Worm (Caenorhabditis elegans): ENCODE measurements around the gene C16C8.8.
"Not testable (repeated sequence)": the region's sequence is repeated elsewhere in the genome, so short reads cannot be mapped to it uniquely, and the experiment has no call there.

C16C8.8 gene

DNA sequence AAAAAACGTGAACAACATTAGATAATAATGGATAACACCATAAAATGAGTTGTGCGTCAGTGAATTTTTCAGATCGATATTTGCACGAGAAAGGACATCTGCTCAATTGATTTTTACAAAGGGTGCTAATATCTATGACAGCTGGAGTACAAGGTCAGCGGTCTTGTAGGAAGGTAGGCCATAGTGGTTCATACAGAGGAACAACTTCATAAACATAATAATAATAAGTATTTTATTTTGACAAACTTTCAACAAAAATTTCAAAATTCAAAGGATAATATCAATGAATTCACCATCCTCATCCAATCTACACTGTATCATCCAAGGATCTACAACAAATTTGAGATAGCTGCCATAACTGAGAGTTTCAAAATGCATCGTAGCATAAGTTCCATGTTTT, 15.7 kb upstream of the C16C8.8 start, which contains the start of gene fbxb-104:
Gene fbxb-104 (minus strand): TSS at position 101 of the 400 bp plus-strand sequence.
- TF ChIP-seq med-1 (GFP tag; optimal IDR thresholded peaks at IDR 0.05; ENCODE audit: insufficient read depth) = no peak
- no peak for TF ChIP-seq ztf-29 (GFP tag; IDR thresholded peaks at IDR 0.05)

DNA sequence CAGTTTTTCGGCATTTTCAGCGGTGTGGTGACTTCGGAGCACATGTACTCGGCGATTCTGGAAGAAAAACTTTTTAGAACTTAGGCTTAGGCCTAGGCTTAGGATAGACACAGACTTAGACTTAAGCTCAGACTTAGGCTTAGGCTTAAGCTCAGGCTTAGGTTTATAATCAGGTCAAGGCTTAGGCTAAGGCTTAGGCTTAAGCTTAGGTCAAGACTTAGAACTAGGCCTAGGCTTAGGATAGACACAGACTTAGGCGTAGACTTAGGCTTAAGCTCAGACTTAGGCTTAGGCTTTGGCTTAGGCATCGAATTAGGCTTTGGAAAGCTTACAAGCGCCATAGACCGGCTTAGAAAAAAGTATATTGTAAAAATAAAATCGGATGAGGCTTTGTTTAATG, 15.1 kb upstream of the C16C8.8 start:
- 0 out of 2 replicates have a peak, but pooled peaks have one; percentile 13 for TF ChIP-seq ztf-29 (GFP tag; IDR thresholded peaks at IDR 0.05)
- TF ChIP-seq ztf-23 (GFP tag; IDR thresholded peaks at IDR 0.05) = no peak
- no peak for TF ChIP-seq ref-1 (GFP tag; conservative IDR thresholded peaks at IDR 0.05)

DNA sequence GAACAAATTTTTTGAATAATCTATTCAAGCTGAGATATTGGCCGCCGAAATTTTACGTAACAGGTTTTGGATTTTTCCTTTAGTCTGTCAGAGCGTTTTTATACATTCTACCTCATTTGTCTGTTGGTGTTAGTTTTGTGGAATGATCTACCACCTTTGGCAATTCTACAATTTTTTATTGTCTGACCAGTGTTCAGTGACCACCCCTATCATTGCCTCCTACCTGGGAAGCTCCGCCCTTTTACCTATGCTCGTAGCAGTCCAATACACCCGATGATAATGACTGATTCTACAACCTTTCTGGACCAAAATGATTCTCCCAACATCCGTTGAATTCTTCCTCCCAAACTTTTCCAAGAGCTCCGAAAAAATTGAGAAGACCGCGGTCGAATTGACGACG, 12.3 kb upstream of the C16C8.8 start, which contains the start of gene sdz-32:
Gene sdz-32 (plus strand): TSS at position 301 of the 400 bp plus-strand sequence.
- TF ChIP-seq ref-1 (GFP tag; conservative IDR thresholded peaks at IDR 0.05) (no peak), klf-2 (GFP tag; conservative IDR thresholded peaks at IDR 0.05) (no peak), T22C8.4 (GFP tag; IDR thresholded peaks at IDR 0.05) (no peak), ztf-29 (GFP tag; IDR thresholded peaks at IDR 0.05) (no peak), ztf-23 (GFP tag; IDR thresholded peaks at IDR 0.05) (no peak), cog-1 (tag; optimal IDR thresholded peaks at IDR 0.05) (no peak), flt-1 (GFP tag; IDR thresholded peaks at IDR 0.05) (no peak), med-1 (GFP tag; optimal IDR thresholded peaks at IDR 0.05; ENCODE audit: insufficient read depth) (no peak), tab-1 (GFP tag; IDR thresholded peaks at IDR 0.05) (no peak)

DNA sequence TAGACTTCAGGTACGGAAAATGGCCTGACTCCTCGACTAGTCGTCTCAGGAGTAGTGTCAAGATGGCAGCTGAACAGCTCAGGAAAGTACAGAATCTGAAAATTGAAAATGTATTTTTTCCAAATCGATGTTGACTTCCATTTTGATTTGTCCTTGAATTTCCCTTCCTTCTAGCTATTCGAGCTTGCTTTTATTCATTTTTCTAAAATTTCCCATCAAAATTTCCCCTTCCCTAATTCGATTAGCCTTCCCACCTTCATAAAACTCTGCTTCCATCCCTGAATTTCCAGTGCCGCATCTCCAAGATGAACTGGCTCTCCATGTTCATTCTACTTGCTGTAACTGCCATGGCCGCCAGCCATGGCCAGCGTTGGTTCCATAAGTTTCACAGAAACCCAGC, 11.3 kb upstream of the C16C8.8 start, which contains the start of gene Y49F6B.6:
Gene Y49F6B.6 (plus strand): TSS at position 301 of the 400 bp plus-strand sequence.
- TF ChIP-seq ztf-29 (GFP tag; IDR thresholded peaks at IDR 0.05) = no peak
- TF ChIP-seq tab-1 (GFP tag; IDR thresholded peaks at IDR 0.05) = no peak
- TF ChIP-seq med-1 (GFP tag; optimal IDR thresholded peaks at IDR 0.05; ENCODE audit: insufficient read depth) = no peak
- TF ChIP-seq klf-2 (GFP tag; conservative IDR thresholded peaks at IDR 0.05) = no peak
- no peak for TF ChIP-seq cog-1 (tag; optimal IDR thresholded peaks at IDR 0.05)
- no peak for TF ChIP-seq ref-1 (GFP tag; conservative IDR thresholded peaks at IDR 0.05)
- no peak for TF ChIP-seq ztf-23 (GFP tag; IDR thresholded peaks at IDR 0.05)

DNA sequence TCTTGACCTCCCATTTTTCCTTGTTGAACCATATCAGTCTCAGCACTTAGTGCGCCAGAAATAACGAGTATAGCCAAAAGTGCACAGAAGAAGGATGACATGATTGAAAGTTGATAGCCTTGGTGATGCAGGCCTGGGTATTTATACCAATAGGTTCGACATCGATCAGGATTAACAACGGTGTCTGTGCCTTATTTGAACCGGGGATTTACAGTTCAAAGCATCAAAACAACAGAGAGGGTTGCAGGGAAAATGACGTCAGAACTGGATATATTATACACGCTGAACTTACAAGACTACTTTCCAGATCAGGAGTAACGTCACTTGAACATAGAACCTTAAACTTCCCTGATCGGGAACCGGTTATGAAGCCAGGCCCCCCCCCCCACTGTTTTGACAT, 10.8 kb upstream of the C16C8.8 start, which contains the start of gene Y49F6B.12:
Gene Y49F6B.12 (minus strand): TSS at position 101 of the 400 bp plus-strand sequence.
- no peak for TF ChIP-seq ztf-29 (GFP tag; IDR thresholded peaks at IDR 0.05)
- TF ChIP-seq ztf-23 (GFP tag; IDR thresholded peaks at IDR 0.05) = no peak
- no peak for TF ChIP-seq ref-1 (GFP tag; conservative IDR thresholded peaks at IDR 0.05)
- no peak for TF ChIP-seq tab-1 (GFP tag; IDR thresholded peaks at IDR 0.05)
- no peak for TF ChIP-seq med-1 (GFP tag; optimal IDR thresholded peaks at IDR 0.05; ENCODE audit: insufficient read depth)
- no peak for TF ChIP-seq flt-1 (GFP tag; IDR thresholded peaks at IDR 0.05)
- no peak for TF ChIP-seq klf-2 (GFP tag; conservative IDR thresholded peaks at IDR 0.05)
- no peak for TF ChIP-seq T22C8.4 (GFP tag; IDR thresholded peaks at IDR 0.05)

DNA sequence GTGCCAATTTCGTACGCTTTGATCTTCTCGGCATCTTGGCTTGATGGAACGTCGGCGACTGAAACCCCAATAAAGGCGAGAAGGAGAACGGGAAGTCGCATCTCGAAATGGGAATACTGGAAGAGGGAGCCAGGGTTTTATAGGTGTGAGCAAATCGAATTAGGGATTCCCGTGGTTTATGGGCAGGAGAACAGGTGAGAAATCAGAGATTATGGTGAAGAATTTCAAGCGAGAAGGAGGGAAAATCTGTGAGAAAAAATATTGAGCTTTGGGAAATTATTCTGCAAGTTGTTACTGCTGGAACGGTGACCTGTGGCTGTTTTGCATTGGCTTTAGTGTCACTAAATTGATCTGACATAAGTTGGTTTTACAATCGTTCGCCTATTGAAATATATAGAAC, 10.1 kb upstream of the C16C8.8 start, which contains the start of gene Y49F6B.13:
Gene Y49F6B.13 (minus strand): TSS at position 101 of the 400 bp plus-strand sequence.
- TF ChIP-seq cog-1 (tag; optimal IDR thresholded peaks at IDR 0.05) = no peak
- TF ChIP-seq klf-2 (GFP tag; conservative IDR thresholded peaks at IDR 0.05) = no peak
- TF ChIP-seq med-1 (GFP tag; optimal IDR thresholded peaks at IDR 0.05; ENCODE audit: insufficient read depth) = no peak
- TF ChIP-seq flt-1 (GFP tag; IDR thresholded peaks at IDR 0.05) = no peak
- no peak for TF ChIP-seq ref-1 (GFP tag; conservative IDR thresholded peaks at IDR 0.05)
- no peak for TF ChIP-seq T22C8.4 (GFP tag; IDR thresholded peaks at IDR 0.05)
- TF ChIP-seq tab-1 (GFP tag; IDR thresholded peaks at IDR 0.05) = no peak
- TF ChIP-seq ztf-23 (GFP tag; IDR thresholded peaks at IDR 0.05) = no peak
- no peak for TF ChIP-seq ztf-29 (GFP tag; IDR thresholded peaks at IDR 0.05)

DNA sequence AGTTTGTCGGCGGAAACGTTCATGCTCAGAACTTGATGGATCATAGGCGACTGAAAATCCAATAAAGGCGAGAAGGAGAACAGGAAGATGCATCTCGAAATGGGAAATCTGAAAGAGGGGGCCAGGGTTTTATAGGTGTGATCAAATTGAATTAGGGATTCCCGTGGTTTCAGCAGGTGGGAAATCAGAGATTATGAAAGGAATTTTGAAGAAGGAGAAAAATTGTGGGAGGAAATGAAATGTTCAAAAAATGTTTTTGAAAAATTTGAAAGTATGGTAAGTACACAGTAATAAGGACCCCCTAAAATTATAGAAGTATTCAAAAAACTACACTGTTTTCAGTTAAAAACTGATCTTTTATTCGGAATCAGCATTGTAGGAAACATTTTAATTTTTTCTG, 9.1 kb upstream of the C16C8.8 start, which contains the start of gene Y49F6B.20:
Gene Y49F6B.20 (minus strand): TSS at position 101 of the 400 bp plus-strand sequence.
- TF ChIP-seq med-1 (GFP tag; optimal IDR thresholded peaks at IDR 0.05; ENCODE audit: insufficient read depth) (no peak), ztf-23 (GFP tag; IDR thresholded peaks at IDR 0.05) (no peak), tab-1 (GFP tag; IDR thresholded peaks at IDR 0.05) (no peak), flt-1 (GFP tag; IDR thresholded peaks at IDR 0.05) (no peak), ref-1 (GFP tag; conservative IDR thresholded peaks at IDR 0.05) (no peak), klf-2 (GFP tag; conservative IDR thresholded peaks at IDR 0.05) (no peak), T22C8.4 (GFP tag; IDR thresholded peaks at IDR 0.05) (no peak), ztf-29 (GFP tag; IDR thresholded peaks at IDR 0.05) (no peak), cog-1 (tag; optimal IDR thresholded peaks at IDR 0.05) (no peak)

DNA sequence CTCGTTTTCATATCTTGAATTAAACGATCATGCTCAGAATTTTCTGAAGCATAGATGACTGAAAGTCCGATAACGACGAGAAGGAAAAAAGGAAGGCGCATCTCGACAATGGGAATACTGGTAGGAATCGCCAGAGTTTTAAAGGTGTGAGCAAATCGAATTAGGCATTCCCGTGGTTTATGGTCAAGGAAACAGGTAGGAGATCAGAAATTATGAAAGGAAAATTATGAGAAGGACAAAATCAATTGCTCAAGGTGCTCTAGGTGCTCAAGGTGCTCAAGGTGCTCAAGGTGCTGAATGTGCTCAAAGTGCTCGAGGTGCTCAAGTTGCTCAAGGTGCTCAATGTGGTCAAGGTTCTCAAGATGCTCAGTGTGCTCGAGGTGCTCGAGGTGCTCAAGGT, 3.1 kb upstream of the C16C8.8 start, which contains the start of gene C16C8.10:
Gene C16C8.10 (minus strand): TSS at position 101 of the 400 bp plus-strand sequence.
- TF ChIP-seq flt-1, ztf-23, ztf-29 (GFP tag; IDR thresholded peaks at IDR 0.05): not testable (repeated sequence)

DNA sequence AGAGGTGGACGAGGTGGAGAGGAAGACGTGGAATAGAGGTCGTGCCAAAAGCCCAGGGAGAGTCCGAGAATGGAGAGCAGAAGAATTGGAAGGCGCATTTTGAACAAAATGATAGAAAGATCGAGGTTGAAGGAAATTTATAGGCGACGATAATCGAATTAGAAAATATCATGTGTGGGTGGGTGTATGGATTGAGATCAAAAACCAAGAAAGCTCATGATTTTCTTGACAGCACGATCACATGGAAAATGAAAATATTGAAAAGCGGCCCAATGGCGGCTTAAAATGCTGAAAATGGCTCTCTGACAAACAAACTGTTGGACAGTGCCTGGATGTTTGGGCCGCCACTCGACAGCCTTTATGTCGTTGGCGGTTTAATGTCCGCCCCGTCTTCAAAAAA, 1.6 kb upstream of the C16C8.8 start, which contains the start of gene C16C8.9:
Gene C16C8.9 (minus strand): TSS at position 101 of the 400 bp plus-strand sequence.
- TF ChIP-seq klf-2 (GFP tag; conservative IDR thresholded peaks at IDR 0.05) (no peak), ztf-29 (GFP tag; IDR thresholded peaks at IDR 0.05) (no peak), ztf-23 (GFP tag; IDR thresholded peaks at IDR 0.05) (no peak), med-1 (GFP tag; optimal IDR thresholded peaks at IDR 0.05; ENCODE audit: insufficient read depth) (no peak), flt-1 (GFP tag; IDR thresholded peaks at IDR 0.05) (no peak), cog-1 (tag; optimal IDR thresholded peaks at IDR 0.05) (no peak), tab-1 (GFP tag; IDR thresholded peaks at IDR 0.05) (no peak)

DNA sequence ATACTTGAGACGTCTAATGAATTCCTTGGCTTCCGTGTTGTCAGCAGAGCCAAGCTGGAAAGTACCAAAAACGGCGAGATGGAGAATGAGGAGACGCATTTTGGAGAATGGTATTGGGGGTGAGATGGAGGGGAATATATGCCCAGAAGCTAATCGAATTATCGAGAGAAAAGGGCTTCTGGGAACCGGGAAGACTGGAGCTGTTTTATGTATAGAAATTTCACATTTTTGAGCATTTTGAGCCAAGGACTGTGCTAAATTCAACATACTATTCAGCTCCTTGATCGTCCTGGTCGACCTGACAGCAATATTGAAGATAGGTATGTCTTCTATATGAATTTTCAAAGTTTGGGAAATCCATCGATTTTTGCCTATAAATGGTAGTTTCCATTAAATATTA, 1.4 kb downstream of the C16C8.8 start, which contains the start of gene C16C8.7:
Gene C16C8.7 (minus strand): TSS at position 101 of the 400 bp plus-strand sequence.
- no peak for TF ChIP-seq ref-1 (GFP tag; conservative IDR thresholded peaks at IDR 0.05)
- TF ChIP-seq tab-1 (GFP tag; IDR thresholded peaks at IDR 0.05) = no peak
- no peak for TF ChIP-seq ztf-29 (GFP tag; IDR thresholded peaks at IDR 0.05)
- TF ChIP-seq med-1 (GFP tag; optimal IDR thresholded peaks at IDR 0.05; ENCODE audit: insufficient read depth) = no peak
- no peak for TF ChIP-seq klf-2 (GFP tag; conservative IDR thresholded peaks at IDR 0.05)
